Fruit fly (Drosophila melanogaster) whole organism, prepupa: ENCODE data around the gene CG1638.

Experiments
- Blimp-1 ChIP-seq: fragments of 200-800 bp; sonication (Bioruptor generic); optimal IDR thresholded peaks from 3 replicates; lab custom pipeline; 2017; ENCODE audit warnings: missing biosample characterization, missing genetic modification characterization, mild to moderate bottlenecking, moderate library complexity, missing genetic modification reagents
- CG10669 ChIP-seq: fragments of 200-800 bp; sonication (Bioruptor generic); optimal IDR thresholded peaks from 3 replicates; lab custom pipeline; 2018; ENCODE audit warnings: missing biosample characterization, mild to moderate bottlenecking, missing genetic modification characterization, moderate library complexity
- CG11762 ChIP-seq: fragments of 200-800 bp; sonication (Bioruptor generic); optimal IDR thresholded peaks from 3 replicates; lab custom pipeline; 2016; ENCODE audit warnings: missing biosample characterization, missing genetic modification characterization; ENCODE audit not compliant: insufficient read depth
- CG11902 ChIP-seq: fragments of 200-800 bp; sonication (Bioruptor generic); optimal IDR thresholded peaks from 3 replicates; lab custom pipeline; 2016; ENCODE audit warnings: missing biosample characterization, missing genetic modification characterization
- CG1621 ChIP-seq: fragments of 200-800 bp; sonication (Bioruptor generic); optimal IDR thresholded peaks from 3 replicates; lab custom pipeline; 2018; ENCODE audit warnings: missing biosample characterization, mild to moderate bottlenecking, missing genetic modification characterization
- CG16779 ChIP-seq: fragments of 200-800 bp; sonication (Bioruptor generic); optimal IDR thresholded peaks from 3 replicates; lab custom pipeline; 2017; ENCODE audit warnings: missing biosample characterization, mild to moderate bottlenecking, missing genetic modification characterization
- CG31627 ChIP-seq: fragments of 200-800 bp; sonication (Bioruptor generic); optimal IDR thresholded peaks from 3 replicates; lab custom pipeline; 2016; ENCODE audit warnings: missing biosample characterization, missing genetic modification characterization
- CG32006 ChIP-seq: fragments of 200-800 bp; sonication (Bioruptor generic); optimal IDR thresholded peaks from 3 replicates; lab custom pipeline; 2017; ENCODE audit warnings: missing biosample characterization, mild to moderate bottlenecking, missing genetic modification characterization
- CG3919 ChIP-seq: fragments of 200-800 bp; sonication (Bioruptor generic); optimal IDR thresholded peaks from 3 replicates; lab custom pipeline; 2016; ENCODE audit warnings: missing biosample characterization, missing genetic modification characterization
- CG4318 ChIP-seq: fragments of 200-800 bp; sonication (Bioruptor generic); optimal IDR thresholded peaks from 3 replicates; lab custom pipeline; 2017; ENCODE audit warnings: missing biosample characterization, mild to moderate bottlenecking, missing genetic modification characterization
- CG6163 ChIP-seq: fragments of 200-800 bp; sonication (Bioruptor generic); IDR thresholded peaks from 3 replicates; pipeline ENCODE4 v1.3.6; 2022; ENCODE audit warnings: missing biosample characterization, missing genetic modification characterization
- CG6276 ChIP-seq: fragments of 200-800 bp; sonication (Bioruptor generic); optimal IDR thresholded peaks from 2 replicates; lab custom pipeline; 2017; ENCODE audit warnings: missing biosample characterization, mild to moderate bottlenecking, missing genetic modification characterization
- CG6808 ChIP-seq: fragments of 200-800 bp; sonication (Bioruptor generic); optimal IDR thresholded peaks from 3 replicates; lab custom pipeline; 2017; ENCODE audit warnings: missing biosample characterization, missing genetic modification characterization, mild to moderate bottlenecking, moderate library complexity, missing genetic modification reagents
- CG7368 ChIP-seq: fragments of 200-800 bp; sonication (Bioruptor generic); optimal IDR thresholded peaks from 3 replicates; lab custom pipeline; 2016; ENCODE audit warnings: missing biosample characterization, missing genetic modification characterization
- CG8119 ChIP-seq: fragments of 200-800 bp; sonication (Bioruptor generic); IDR thresholded peaks from 3 replicates; pipeline ENCODE4 v1.3.6; 2022; ENCODE audit warnings: missing biosample characterization, missing genetic modification characterization
- CG8319 ChIP-seq: fragments of 200-800 bp; sonication (Bioruptor generic); optimal IDR thresholded peaks from 3 replicates; lab custom pipeline; 2016; ENCODE audit warnings: missing biosample characterization, missing genetic modification characterization
- CG8632 ChIP-seq: fragments of 200-800 bp; sonication (Bioruptor generic); optimal IDR thresholded peaks from 3 replicates; lab custom pipeline; 2016; ENCODE audit warnings: missing biosample characterization, missing genetic modification characterization
- Eip75B ChIP-seq: fragments of 200-800 bp; sonication (Bioruptor generic); optimal IDR thresholded peaks from 3 replicates; lab custom pipeline; 2016; ENCODE audit warnings: missing biosample characterization, missing genetic modification characterization
- Eip78C ChIP-seq: fragments of 200-800 bp; sonication (Bioruptor generic); peaks from one replicate; lab custom pipeline; 2016; ENCODE audit warnings: missing biosample characterization, missing genetic modification characterization
- Eip93F ChIP-seq: fragments of 200-800 bp; sonication (Bioruptor generic); optimal IDR thresholded peaks from 2 replicates; lab custom pipeline; 2016; ENCODE audit warnings: missing biosample characterization, mild to moderate bottlenecking, missing genetic modification characterization
- Ets21C ChIP-seq: fragments of 200-800 bp; sonication (Bioruptor generic); optimal IDR thresholded peaks from 3 replicates; lab custom pipeline; 2016; ENCODE audit warnings: missing biosample characterization, missing genetic modification characterization
- Ets96B ChIP-seq: fragments of 200-800 bp; optimal IDR thresholded peaks from 2 replicates; lab custom pipeline; 2019; ENCODE audit warnings: missing biosample characterization, mild to moderate bottlenecking, missing genetic modification characterization, moderate library complexity
- Gug ChIP-seq: fragments of 200-800 bp; sonication (Bioruptor generic); IDR thresholded peaks from 2 replicates; pipeline ENCODE4 v1.3.6; 2022; ENCODE audit warnings: missing biosample characterization, missing genetic modification characterization
- Hr38 ChIP-seq: sonication (Bioruptor generic); optimal IDR thresholded peaks from 2 replicates; lab custom pipeline; 2016; ENCODE audit warnings: missing biosample characterization, missing genetic modification characterization
- Lpt ChIP-seq: fragments of 200-800 bp; sonication (Bioruptor generic); optimal IDR thresholded peaks from 3 replicates; lab custom pipeline; 2016; ENCODE audit warnings: missing biosample characterization, missing genetic modification characterization
- Met ChIP-seq: fragments of 200-800 bp; sonication (Bioruptor generic); optimal IDR thresholded peaks from 3 replicates; lab custom pipeline; 2016; ENCODE audit warnings: missing biosample characterization, missing genetic modification characterization
- OdsH ChIP-seq: fragments of 200-800 bp; sonication (Bioruptor generic); optimal IDR thresholded peaks from 3 replicates; lab custom pipeline; 2016; ENCODE audit warnings: missing biosample characterization, missing genetic modification characterization
- Smox ChIP-seq: fragments of 200-800 bp; sonication (Bioruptor generic); optimal IDR thresholded peaks from 3 replicates; lab custom pipeline; 2016; ENCODE audit warnings: missing biosample characterization, missing genetic modification characterization
- Sox14 ChIP-seq: fragments of 200-800 bp; sonication (Bioruptor generic); optimal IDR thresholded peaks from 3 replicates; lab custom pipeline; 2016; ENCODE audit warnings: missing biosample characterization, missing genetic modification characterization
- Sox15 ChIP-seq: fragments of 200-800 bp; sonication (Bioruptor generic); optimal IDR thresholded peaks from 3 replicates; lab custom pipeline; 2016; ENCODE audit warnings: missing biosample characterization, missing genetic modification characterization
- achi ChIP-seq: fragments of 200-800 bp; sonication (Bioruptor generic); optimal IDR thresholded peaks from 3 replicates; lab custom pipeline; 2016; ENCODE audit warnings: missing biosample characterization, missing genetic modification characterization
- acj6 ChIP-seq: fragments of 200-800 bp; sonication (Bioruptor generic); optimal IDR thresholded peaks from 3 replicates; lab custom pipeline; 2016; ENCODE audit warnings: missing biosample characterization, missing genetic modification characterization
- cyc ChIP-seq: fragments of 200-800 bp; sonication (Bioruptor generic); optimal IDR thresholded peaks from 3 replicates; lab custom pipeline; 2016; ENCODE audit warnings: missing biosample characterization, missing genetic modification characterization
- dac ChIP-seq: fragments of 200-800 bp; sonication (Bioruptor generic); optimal IDR thresholded peaks from 2 replicates; lab custom pipeline; 2017; ENCODE audit warnings: missing biosample characterization, mild to moderate bottlenecking, missing genetic modification characterization
- dsx ChIP-seq: fragments of 200-800 bp; optimal IDR thresholded peaks from 3 replicates; lab custom pipeline; 2019; ENCODE audit warnings: missing biosample characterization, mild to moderate bottlenecking, missing genetic modification characterization, moderate library complexity; ENCODE audit not compliant: poor library complexity, severe bottlenecking
- fd85E ChIP-seq: fragments of 200-800 bp; sonication (Bioruptor generic); optimal IDR thresholded peaks from 3 replicates; lab custom pipeline; 2016; ENCODE audit warnings: missing biosample characterization, missing genetic modification characterization
- lz ChIP-seq: fragments of 200-800 bp; sonication (Bioruptor generic); optimal IDR thresholded peaks from 3 replicates; lab custom pipeline; 2016; ENCODE audit warnings: missing biosample characterization, missing genetic modification characterization
- net ChIP-seq: fragments of 200-800 bp; sonication (Bioruptor generic); optimal IDR thresholded peaks from 3 replicates; lab custom pipeline; 2016; ENCODE audit warnings: missing biosample characterization, missing genetic modification characterization
- salr ChIP-seq, 2 experiments: fragments of 200-800 bp; sonication (Bioruptor generic); optimal IDR thresholded peaks; 3 replicates each; lab custom pipeline; 2016 to 2018; ENCODE audit warnings: missing biosample characterization in 2 of 2, missing genetic modification characterization in 2 of 2, mild to moderate bottlenecking in 1 of 2
- spab ChIP-seq: fragments of 200-800 bp; sonication (Bioruptor generic); optimal IDR thresholded peaks from 2 replicates; lab custom pipeline; 2017; ENCODE audit warnings: missing biosample characterization, mild to moderate bottlenecking, missing genetic modification characterization, missing genetic modification reagents
- ss ChIP-seq, 2 experiments: fragments of 200-800 bp; sonication (Bioruptor generic); optimal IDR thresholded peaks; 2 replicates in 1 of 2; 3 replicates in 1 of 2; lab custom pipeline; 2017 to 2018; ENCODE audit warnings: mild to moderate bottlenecking in 2 of 2, missing biosample characterization in 2 of 2, missing genetic modification characterization in 2 of 2, moderate library complexity in 1 of 2
- svp ChIP-seq: fragments of 200-800 bp; sonication (Bioruptor generic); peaks from one replicate; lab custom pipeline; 2016; ENCODE audit warnings: missing biosample characterization, missing genetic modification characterization
- topi ChIP-seq: fragments of 200-800 bp; sonication (Bioruptor generic); optimal IDR thresholded peaks from 3 replicates; lab custom pipeline; 2016; ENCODE audit warnings: missing biosample characterization, missing genetic modification characterization
- vri ChIP-seq: fragments of 200-800 bp; sonication (Bioruptor generic); optimal IDR thresholded peaks from 3 replicates; lab custom pipeline; 2016; ENCODE audit warnings: missing biosample characterization, mild to moderate bottlenecking, missing genetic modification characterization

CG1638 gene

DNA sequence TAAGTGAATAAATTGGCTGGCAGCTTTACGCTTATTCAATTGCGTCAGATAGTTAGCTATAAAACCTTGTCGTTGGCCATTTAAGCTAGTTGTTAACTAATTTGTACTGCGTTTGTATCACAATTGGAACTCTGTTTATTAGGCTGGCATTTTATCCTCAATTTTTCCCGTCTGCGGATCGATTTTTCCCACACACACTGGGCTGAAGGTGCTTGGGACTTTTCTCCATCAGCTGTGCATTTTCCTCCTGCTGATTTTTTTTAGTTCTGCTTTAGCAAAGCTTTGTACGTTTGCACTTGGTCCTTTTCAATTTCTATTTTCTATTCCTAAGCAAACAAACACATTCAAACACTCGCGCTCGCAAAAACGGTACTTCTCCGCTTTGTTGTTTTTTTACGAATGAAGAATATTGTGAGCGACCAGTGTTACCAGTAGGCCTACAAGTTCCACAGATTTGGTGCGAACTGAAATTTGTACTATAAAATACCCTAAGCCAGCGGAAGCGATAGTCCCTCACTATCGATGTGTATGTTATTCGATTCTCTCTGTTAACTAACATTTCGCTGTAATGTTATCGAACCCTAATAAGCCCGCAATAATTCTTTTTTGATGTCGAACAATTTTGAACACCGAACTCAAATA is 19.2 kb downstream of the CG1638 start (continued):
- TF ChIP-seq CG16779 (tag; lab: Kevin White, UChicago) (no peak), Ets21C (no peak), topi (no peak), CG1621 (peak; percentile 3), Eip75B (GFP tag; lab: Kevin White, UChicago) (no peak), svp (GFP tag; lab: Kevin White, UChicago) (no peak), ss (GFP tag; optimal IDR thresholded peaks at IDR 0.05; lab: Kevin White, UChicago) (peak in 1 of 2 experiments; percentile 51), CG11762 (GFP tag; lab: Kevin White, UChicago) (no peak), vri (GFP tag; lab: Kevin White, UChicago) (peak; percentile 62), salr (GFP tag; optimal IDR thresholded peaks at IDR 0.05; lab: Kevin White, UChicago) (no peak), Met (no peak), dsx (peak; percentile 13), CG6276 (GFP tag; lab: Kevin White, UChicago) (no peak), CG4318 (GFP tag; lab: Kevin White, UChicago) (no peak), Eip93F (GFP tag; lab: Kevin White, UChicago) (peak; percentile 46), CG6163 (GFP tag; lab: Robert Waterston, UW) (no peak), cyc (GFP tag; lab: Kevin White, UChicago) (no peak), Blimp-1 (GFP tag; lab: Kevin White, UChicago) (no peak), fd85E (no peak), achi (GFP tag; lab: Kevin White, UChicago) (no peak), CG11902 (GFP tag; lab: Kevin White, UChicago) (no peak), Ets96B (tag; lab: Kevin White, UChicago) (no peak), Gug (no peak), spab (GFP tag; lab: Kevin White, UChicago) (no peak), Sox14 (GFP tag; lab: Kevin White, UChicago) (peak; percentile 70), CG7368 (GFP tag; lab: Kevin White, UChicago) (peak; percentile 39), CG8119 (no peak), Lpt (GFP tag; lab: Kevin White, UChicago) (no peak), CG8319 (GFP tag; lab: Kevin White, UChicago) (no peak), CG10669 (GFP tag; lab: Kevin White, UChicago) (no peak), dac (no peak)
- TF ChIP-seq, all 60 proteins: peak for 17

dm6 chr3R:31610639-31611594 is 20.5 kb downstream of the CG1638 start, which contains the start of gene Med:
TSS of gene Med (plus strand) at chr3R:31611046.
- TF ChIP-seq CG6276 (GFP tag; lab: Kevin White, UChicago) (peak; percentile 31), fd85E (no peak), dsx (peak; percentile 84), svp (GFP tag; lab: Kevin White, UChicago) (peak; percentile 84), Sox15 (no peak), CG32006 (peak; percentile 1), CG10669 (GFP tag; lab: Kevin White, UChicago) (peak; percentile 17), lz (GFP tag; lab: Kevin White, UChicago) (peak; percentile 13), CG7368 (GFP tag; lab: Kevin White, UChicago) (no peak), Gug (no peak), CG31627 (GFP tag; lab: Kevin White, UChicago) (no peak), Met (no peak), CG3919 (peak; percentile 8), CG8319 (GFP tag; lab: Kevin White, UChicago) (no peak), Lpt (GFP tag; lab: Kevin White, UChicago) (peak; percentile 52), ss (GFP tag; optimal IDR thresholded peaks at IDR 0.05; lab: Kevin White, UChicago) (peak; percentile 37 to 45), Hr38 (GFP tag; lab: Kevin White, UChicago) (no peak), spab (GFP tag; lab: Kevin White, UChicago) (peak; percentile 9), net (GFP tag; lab: Kevin White, UChicago) (peak; percentile 42), Smox (GFP tag; lab: Kevin White, UChicago) (no peak), OdsH (GFP tag; lab: Kevin White, UChicago) (no peak), CG11902 (GFP tag; lab: Kevin White, UChicago) (no peak), acj6 (GFP tag; lab: Kevin White, UChicago) (no peak), CG16779 (tag; lab: Kevin White, UChicago) (peak; percentile 5), Eip93F (GFP tag; lab: Kevin White, UChicago) (no peak), CG8119 (no peak), CG4318 (GFP tag; lab: Kevin White, UChicago) (no peak), Eip78C (GFP tag; lab: Kevin White, UChicago) (peak; percentile 74), achi (GFP tag; lab: Kevin White, UChicago) (no peak), CG8632 (GFP tag; lab: Kevin White, UChicago) (no peak), CG6808 (GFP tag; lab: Kevin White, UChicago) (peak; percentile 25), Ets96B (tag; lab: Kevin White, UChicago) (peak; percentile 14), topi (no peak)
